Worm (Caenorhabditis elegans): Measurements from ENCODE around the gene timm-17B.1.

Gene timm-17B.1

DNA sequence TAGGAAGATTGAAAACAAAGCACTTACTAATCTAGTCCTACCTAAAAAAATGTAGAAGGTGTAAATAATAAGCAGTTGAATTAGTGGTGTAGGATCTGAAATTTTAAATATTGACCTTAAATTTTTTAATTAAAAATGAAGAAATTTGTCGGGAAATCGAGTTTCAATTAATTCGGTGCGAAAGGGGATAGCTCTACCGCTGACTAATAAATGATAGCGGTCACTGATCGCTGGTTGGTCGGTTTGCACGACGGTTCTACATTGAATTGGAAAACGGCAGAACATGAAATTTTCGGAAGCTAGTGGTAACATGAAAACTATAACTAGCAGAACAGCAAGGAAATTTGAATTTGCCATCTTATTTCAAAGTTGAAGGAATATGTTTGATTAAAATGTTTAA, 34.8 kb upstream of the timm-17B.1 start, which contains the start of gene set-15:
Gene set-15 (minus strand): TSS at position 101 of the 400 bp plus-strand sequence.
- TF ChIP-seq M03D4.4 (tag; optimal IDR thresholded peaks at IDR 0.05) (no peak), unc-62 (GFP tag; optimal IDR thresholded peaks at IDR 0.05) (no peak), ceh-83 (GFP tag; optimal IDR thresholded peaks at IDR 0.05) (no peak), nhr-76 (tag; optimal IDR thresholded peaks at IDR 0.05) (no peak), snpc-4 (tag; optimal IDR thresholded peaks at IDR 0.05) (no peak), nhr-12 (tag; optimal IDR thresholded peaks at IDR 0.05) (no peak), unc-39 (tag; optimal IDR thresholded peaks at IDR 0.05) (no peak), ceh-43 (GFP tag; optimal IDR thresholded peaks at IDR 0.05) (no peak), ceh-39 (tag; optimal IDR thresholded peaks at IDR 0.05) (no peak), tbx-8 (GFP tag; optimal IDR thresholded peaks at IDR 0.05) (no peak), mls-2 (tag; optimal IDR thresholded peaks at IDR 0.05) (no peak), hlh-1 (tag; optimal IDR thresholded peaks at IDR 0.05) (no peak), mep-1 (tag; optimal IDR thresholded peaks at IDR 0.05) (no peak), sptf-1 (tag; optimal IDR thresholded peaks at IDR 0.05) (no peak), elt-1 (tag; optimal IDR thresholded peaks at IDR 0.05; ENCODE audit: borderline replicate concordance, insufficient read depth) (no peak)

DNA sequence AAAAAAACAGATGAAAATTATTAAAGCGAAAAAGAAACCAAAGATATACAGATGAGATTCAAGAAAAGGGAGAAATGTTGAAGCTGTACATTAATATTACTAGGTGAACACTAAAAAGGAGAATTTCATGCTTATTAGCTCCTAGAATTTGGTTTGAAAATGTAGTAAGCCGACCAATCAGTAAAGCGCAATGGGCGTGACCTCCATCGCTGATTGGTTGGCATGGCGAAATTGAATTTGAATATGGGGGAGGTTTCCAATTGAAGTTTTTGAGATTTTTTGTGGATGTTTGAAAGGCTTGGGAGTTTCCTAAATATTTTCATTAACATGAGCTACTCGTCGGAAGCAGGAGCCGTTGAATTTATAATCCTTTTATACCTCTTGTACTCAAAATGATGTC, 31.2 kb upstream of the timm-17B.1 start:
- TF ChIP-seq cnd-1 (tag; optimal IDR thresholded peaks at IDR 0.05) (no peak), ceh-39 (tag; optimal IDR thresholded peaks at IDR 0.05) (no peak), mls-2 (tag; optimal IDR thresholded peaks at IDR 0.05) (no peak), ces-1 (GFP tag; optimal IDR thresholded peaks at IDR 0.05) (no peak), zip-8 (tag; optimal IDR thresholded peaks at IDR 0.05) (no peak), nhr-2 (tag; optimal IDR thresholded peaks at IDR 0.05) (no peak), mep-1 (tag; optimal IDR thresholded peaks at IDR 0.05) (no peak), bed-3 (GFP tag; optimal IDR thresholded peaks at IDR 0.05) (no peak), snpc-4 (tag; optimal IDR thresholded peaks at IDR 0.05) (no peak), tbx-8 (GFP tag; optimal IDR thresholded peaks at IDR 0.05) (no peak), elt-1 (tag; optimal IDR thresholded peaks at IDR 0.05; ENCODE audit: borderline replicate concordance, insufficient read depth) (no peak)

DNA sequence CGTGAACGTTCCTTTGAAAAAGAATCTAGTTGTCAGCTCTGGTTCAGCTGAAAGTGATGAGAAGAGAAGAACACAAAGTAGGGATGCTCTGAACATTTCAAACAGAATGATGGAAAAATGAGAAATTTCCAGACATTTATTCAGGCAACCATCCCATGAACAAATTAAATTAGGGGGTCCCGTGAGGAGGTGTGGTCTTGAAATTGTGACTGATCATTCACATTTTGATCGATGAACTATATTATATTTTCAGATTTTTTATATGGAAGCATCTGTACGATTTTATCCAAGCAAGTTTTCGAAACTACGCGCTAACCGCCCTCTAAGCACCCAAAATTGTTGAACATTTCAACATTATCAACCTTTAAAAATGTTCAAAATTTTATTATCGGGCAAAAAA, 30.7 kb upstream of the timm-17B.1 start, which contains the start of gene R11E3.19:
Gene R11E3.19 (minus strand): TSS at position 101 of the 400 bp plus-strand sequence.
- TF ChIP-seq ceh-83 (GFP tag; optimal IDR thresholded peaks at IDR 0.05) (no peak), nhr-28 (tag; optimal IDR thresholded peaks at IDR 0.05) (no peak), ceh-43 (GFP tag; optimal IDR thresholded peaks at IDR 0.05) (no peak)

DNA sequence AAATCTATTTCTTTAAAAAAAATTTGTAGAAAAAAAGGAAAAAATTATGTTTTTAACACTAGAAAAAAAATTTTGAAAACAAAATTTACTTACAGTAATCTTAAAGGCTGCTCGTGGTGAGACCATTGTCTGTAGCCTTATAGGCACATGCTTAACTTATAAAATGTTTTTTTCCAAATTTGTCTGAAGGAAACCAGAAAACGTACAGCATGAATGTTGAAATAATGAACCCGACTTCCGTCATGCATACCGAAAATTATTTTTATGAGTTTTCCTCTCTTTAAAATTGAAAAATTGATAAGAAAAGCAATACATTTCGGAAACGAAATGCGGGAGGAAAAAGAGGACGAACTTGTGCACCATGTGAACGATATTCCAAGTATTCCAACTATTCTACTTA, 26.5 kb upstream of the timm-17B.1 start, which contains the start of gene R11E3.2:
Gene R11E3.2 (plus strand): TSS at position 301 of the 400 bp plus-strand sequence.
- no peak for TF ChIP-seq unc-62 (GFP tag; optimal IDR thresholded peaks at IDR 0.05)
- TF ChIP-seq nhr-12 (tag; optimal IDR thresholded peaks at IDR 0.05), result no peak
- no peak for TF ChIP-seq elt-3 (tag; optimal IDR thresholded peaks at IDR 0.05)
- no peak for TF ChIP-seq lsy-2 (tag; optimal IDR thresholded peaks at IDR 0.05)
- TF ChIP-seq mab-5 (tag; optimal IDR thresholded peaks at IDR 0.05), result no peak
- TF ChIP-seq lin-32 (GFP tag; optimal IDR thresholded peaks at IDR 0.05), result no peak
- no peak for TF ChIP-seq mep-1 (tag; optimal IDR thresholded peaks at IDR 0.05)
- no peak for TF ChIP-seq nhr-237 (tag; optimal IDR thresholded peaks at IDR 0.05)
- no peak for TF ChIP-seq snpc-4 (tag; optimal IDR thresholded peaks at IDR 0.05)
- TF ChIP-seq mls-2 (tag; optimal IDR thresholded peaks at IDR 0.05), result no peak
- no peak for TF ChIP-seq cnd-1 (tag; optimal IDR thresholded peaks at IDR 0.05)
- TF ChIP-seq ceh-39 (tag; optimal IDR thresholded peaks at IDR 0.05), result no peak
- TF ChIP-seq unc-120 (tag; optimal IDR thresholded peaks at IDR 0.05; ENCODE audit: poor library complexity, severe bottlenecking), result no peak
- TF ChIP-seq hlh-1 (tag; optimal IDR thresholded peaks at IDR 0.05), result no peak
- TF ChIP-seq blmp-1 (tag; optimal IDR thresholded peaks at IDR 0.05), result no peak
- TF ChIP-seq ceh-43 (GFP tag; optimal IDR thresholded peaks at IDR 0.05), result no peak
- no peak for TF ChIP-seq nhr-2 (tag; optimal IDR thresholded peaks at IDR 0.05)
- no peak for TF ChIP-seq drap-1 (GFP tag; optimal IDR thresholded peaks at IDR 0.05)
- no peak for TF ChIP-seq ham-2 (GFP tag; optimal IDR thresholded peaks at IDR 0.05)
- TF ChIP-seq bed-3 (GFP tag; optimal IDR thresholded peaks at IDR 0.05), result no peak

DNA sequence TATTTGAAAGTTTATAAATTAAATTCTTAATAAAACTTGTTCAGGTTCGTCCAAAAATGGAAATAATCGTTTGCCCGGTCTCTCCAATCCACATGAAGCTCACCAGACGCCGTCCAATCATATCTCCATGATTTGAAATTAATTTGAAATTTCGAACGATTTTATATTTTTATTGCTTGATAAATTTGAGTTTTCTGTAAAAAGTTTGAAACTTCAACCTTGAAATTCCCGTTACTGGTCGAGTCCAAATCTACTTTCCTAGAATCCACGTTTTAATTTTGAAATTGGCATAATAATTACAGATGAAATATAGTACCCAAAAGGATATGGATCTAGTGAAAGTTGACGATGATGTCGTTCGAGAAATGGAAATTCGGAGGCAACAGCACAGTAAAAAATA, 19.1 kb upstream of the timm-17B.1 start, which contains the start of gene npp-26:
Gene npp-26 (plus strand): TSS at position 301 of the 400 bp plus-strand sequence.
- TF ChIP-seq mab-5 (tag; optimal IDR thresholded peaks at IDR 0.05) (no peak), ceh-43 (GFP tag; optimal IDR thresholded peaks at IDR 0.05) (no peak), elt-3 (tag; optimal IDR thresholded peaks at IDR 0.05) (no peak), cnd-1 (tag; optimal IDR thresholded peaks at IDR 0.05) (no peak), nhr-28 (tag; optimal IDR thresholded peaks at IDR 0.05) (no peak), zip-8 (tag; optimal IDR thresholded peaks at IDR 0.05) (no peak), ceh-39 (tag; optimal IDR thresholded peaks at IDR 0.05) (no peak)
